Worm (Caenorhabditis elegans): ENCODE data around the gene col-92.
"Not testable (repeated sequence)": the region's sequence is repeated elsewhere in the genome, so short reads cannot be mapped to it uniquely, and the experiment has no call there.

Gene col-92

ce11 chrIII:10983153-10983552, at the start of gene col-92:
col-92 (minus strand) TSS chrIII:10983253.
- no peak for TF ChIP-seq unc-62 (GFP tag; optimal IDR thresholded peaks at IDR 0.05)

ce11 chrIII:11031309-11031708, 48.3 kb upstream of the col-92 start, which contains the start of gene Y48A6B.14:
Y48A6B.14 (plus strand) TSS chrIII:11031609.
- TF ChIP-seq unc-62 (GFP tag; optimal IDR thresholded peaks at IDR 0.05): no peak

- not testable (repeated sequence) for TF ChIP-seq unc-62 (GFP tag; optimal IDR thresholded peaks at IDR 0.05)
Observed at ce11 chrIII:11029337-11029736, 46.3 kb upstream of the col-92 start, which contains the start of gene Y48A6B.8. Y48A6B.8 (minus strand) TSS chrIII:11029437.

ce11 chrIII:11026516-11027048, 43.5 kb upstream of the col-92 start, which contains the start of gene Y48A6B.7:
Y48A6B.7 (minus strand) TSS chrIII:11026566.
- no peak for TF ChIP-seq unc-62 (GFP tag; optimal IDR thresholded peaks at IDR 0.05)

- no peak for TF ChIP-seq unc-62 (GFP tag; optimal IDR thresholded peaks at IDR 0.05)
Observed at ce11 chrIII:11025138-11025537, 42.1 kb upstream of the col-92 start.

- TF ChIP-seq unc-62 (GFP tag; optimal IDR thresholded peaks at IDR 0.05): no peak
Observed at ce11 chrIII:11022278-11022677, 39.2 kb upstream of the col-92 start.

ce11 chrIII:11012264-11012663, 29.2 kb upstream of the col-92 start, which contains the start of gene kvs-4:
kvs-4 (plus strand) TSS chrIII:11012564.
- no peak for TF ChIP-seq unc-62 (GFP tag; optimal IDR thresholded peaks at IDR 0.05)

- TF ChIP-seq unc-62 (GFP tag; optimal IDR thresholded peaks at IDR 0.05): no peak
Observed at ce11 chrIII:11010597-11010996, 27.5 kb upstream of the col-92 start.

- no peak for TF ChIP-seq unc-62 (GFP tag; optimal IDR thresholded peaks at IDR 0.05)
Observed at ce11 chrIII:11008869-11009268, 25.8 kb upstream of the col-92 start, which contains the start of gene exos-1. exos-1 (plus strand) TSS chrIII:11009043.

- no peak for TF ChIP-seq unc-62 (GFP tag; optimal IDR thresholded peaks at IDR 0.05)
Observed at ce11 chrIII:11007552-11008272, 24.7 kb upstream of the col-92 start, which contains the start of the genes fipr-17 and Y48A6B.3. fipr-17 (minus strand) TSS chrIII:11007602. Y48A6B.3 (plus strand) TSS chrIII:11008222.

ce11 chrIII:11002808-11003207, 19.8 kb upstream of the col-92 start:
- TF ChIP-seq unc-62 (GFP tag; optimal IDR thresholded peaks at IDR 0.05): no peak

ce11 chrIII:10995156-10995555, 12.1 kb upstream of the col-92 start, which contains the start of gene dmsr-5:
dmsr-5 (minus strand) TSS chrIII:10995256.
- no peak for TF ChIP-seq unc-62 (GFP tag; optimal IDR thresholded peaks at IDR 0.05)

- TF ChIP-seq unc-62 (GFP tag; optimal IDR thresholded peaks at IDR 0.05): no peak
Observed at ce11 chrIII:10994085-10994484, 11.0 kb upstream of the col-92 start.

- TF ChIP-seq unc-62 (GFP tag; optimal IDR thresholded peaks at IDR 0.05): no peak
Observed at ce11 chrIII:10989491-10990032, 6.5 kb upstream of the col-92 start.

ce11 chrIII:10987561-10988184, 4.6 kb upstream of the col-92 start, which contains the start of gene col-94:
col-94 (minus strand) TSS chrIII:10987873.
- TF ChIP-seq unc-62 (GFP tag; optimal IDR thresholded peaks at IDR 0.05): no peak

- no peak for TF ChIP-seq unc-62 (GFP tag; optimal IDR thresholded peaks at IDR 0.05)
Observed at ce11 chrIII:10985559-10986036, 2.5 kb upstream of the col-92 start, which contains the start of gene col-93. col-93 (minus strand) TSS chrIII:10985609.

Measured in whole organism, dauer.